Fruit fly (Drosophila melanogaster) whole organism, wandering third instar larva: Measurements from ENCODE around the gene Apt1.

Source experiments
- Abd-B ChIP-seq: fragments of >200 bp; optimal IDR thresholded peaks from 2 replicates; lab custom pipeline; 2017; ENCODE audit warnings: missing biosample characterization, missing genetic modification characterization
- CG32264 ChIP-seq: fragments of 200-800 bp; sonication (Bioruptor generic); optimal IDR thresholded peaks from 2 replicates; lab custom pipeline; 2016; ENCODE audit warnings: missing biosample characterization, missing genetic modification characterization
- CrebA ChIP-seq: fragments of 200-800 bp; sonication (Bioruptor generic); optimal IDR thresholded peaks from 2 replicates; lab custom pipeline; 2016; ENCODE audit warnings: missing biosample characterization, mild to moderate bottlenecking, missing genetic modification characterization, borderline replicate concordance
- Dfd ChIP-seq: fragments of >200 bp; optimal IDR thresholded peaks from 2 replicates; lab custom pipeline; 2017; ENCODE audit warnings: missing biosample characterization, missing genetic modification characterization
- GATAd ChIP-seq: sonication (Bioruptor generic); optimal IDR thresholded peaks from 2 replicates; lab custom pipeline; 2016; ENCODE audit warnings: missing biosample characterization, missing genetic modification characterization
- HLH106 ChIP-seq: fragments of 200-800 bp; optimal IDR thresholded peaks from 3 replicates; lab custom pipeline; 2019; ENCODE audit warnings: missing biosample characterization, mild to moderate bottlenecking, missing genetic modification characterization, moderate library complexity
- Hnf4 ChIP-seq: fragments of 200-800 bp; sonication (Bioruptor generic); optimal IDR thresholded peaks from 2 replicates; lab custom pipeline; 2016; ENCODE audit warnings: missing biosample characterization, mild to moderate bottlenecking, missing genetic modification characterization
- Hr78 ChIP-seq: fragments of >200 bp; optimal IDR thresholded peaks from 2 replicates; lab custom pipeline; 2017; ENCODE audit warnings: missing biosample characterization, missing genetic modification characterization
- Hr83 ChIP-seq: fragments of 200-300 bp; sonication (Bioruptor generic); optimal IDR thresholded peaks from 2 replicates; lab custom pipeline; 2016; ENCODE audit warnings: missing biosample characterization, mild to moderate bottlenecking, missing genetic modification characterization, moderate library complexity; ENCODE audit not compliant: poor library complexity, severe bottlenecking
- Jra ChIP-seq: sonication (Bioruptor generic); optimal IDR thresholded peaks from 2 replicates; lab custom pipeline; 2016; ENCODE audit warnings: missing biosample characterization, missing genetic modification characterization
- Mio ChIP-seq: sonication (Bioruptor generic); optimal IDR thresholded peaks from 2 replicates; lab custom pipeline; 2016; ENCODE audit warnings: missing biosample characterization, missing genetic modification characterization
- Myc ChIP-seq: fragments of >200 bp; optimal IDR thresholded peaks from 2 replicates; lab custom pipeline; 2017
- Rel ChIP-seq, 2 experiments: fragments of 200-800 bp; sonication (Bioruptor generic) in 1 of 2; optimal IDR thresholded peaks; 2 replicates in 1 of 2; 3 replicates in 1 of 2; lab custom pipeline; 2016 to 2019; ENCODE audit warnings: mild to moderate bottlenecking in 2 of 2, missing biosample characterization in 2 of 2, missing genetic modification characterization in 2 of 2, moderate library complexity in 1 of 2
- Sp1 ChIP-seq: fragments of 200-800 bp; sonication (Bioruptor generic); optimal IDR thresholded peaks from 3 replicates; lab custom pipeline; 2019; ENCODE audit warnings: missing biosample characterization, mild to moderate bottlenecking, missing genetic modification characterization, moderate library complexity
- br ChIP-seq: fragments of 200-800 bp; sonication (Bioruptor generic); optimal IDR thresholded peaks from 2 replicates; lab custom pipeline; 2016; ENCODE audit warnings: missing biosample characterization, missing genetic modification characterization
- brk ChIP-seq: fragments of 200-800 bp; sonication (Bioruptor generic); optimal IDR thresholded peaks from 2 replicates; lab custom pipeline; 2016; ENCODE audit warnings: missing biosample characterization, mild to moderate bottlenecking, missing genetic modification characterization
- dl ChIP-seq, 2 experiments: fragments of 175-275, 200-275 bp in 1 of 2; fragments of 200-275 bp in 1 of 2; sonication (Bioruptor generic); optimal IDR thresholded peaks; lab custom pipeline; 2018; ENCODE audit warnings: mild to moderate bottlenecking in 2 of 2, missing biosample characterization in 2 of 2, missing genetic modification characterization in 2 of 2, moderate library complexity in 2 of 2; ENCODE audit not compliant: partially characterized antibody in 2 of 2, insufficient read depth in 1 of 2
- dmrt93B ChIP-seq: fragments of 200-800 bp; sonication (Bioruptor generic); optimal IDR thresholded peaks from 2 replicates; lab custom pipeline; 2018; ENCODE audit warnings: missing biosample characterization, mild to moderate bottlenecking, missing genetic modification characterization
- dsf ChIP-seq: sonication (Bioruptor generic); optimal IDR thresholded peaks from 2 replicates; lab custom pipeline; 2016; ENCODE audit warnings: missing biosample characterization, missing genetic modification characterization, borderline replicate concordance
- ey ChIP-seq: fragments of 200-800 bp; sonication (Bioruptor generic); optimal IDR thresholded peaks from 2 replicates; lab custom pipeline; 2016; ENCODE audit warnings: missing biosample characterization, missing genetic modification characterization
- foxo ChIP-seq, 2 experiments: fragments of 200-800 bp; sonication (Bioruptor generic); optimal IDR thresholded peaks; 2 replicates in 1 of 2; 3 replicates in 1 of 2; lab custom pipeline; 2016 to 2017; ENCODE audit warnings: missing biosample characterization in 2 of 2, missing genetic modification characterization in 2 of 2
- fru ChIP-seq: fragments of 200-800 bp; sonication (Bioruptor generic); optimal IDR thresholded peaks from 3 replicates; lab custom pipeline; 2016; ENCODE audit warnings: missing biosample characterization, mild to moderate bottlenecking, missing genetic modification characterization
- h ChIP-seq: fragments of 200-800 bp; sonication (Bioruptor generic); optimal IDR thresholded peaks from 3 replicates; lab custom pipeline; 2016; ENCODE audit warnings: missing biosample characterization, mild to moderate bottlenecking, missing genetic modification characterization
- jim ChIP-seq: fragments of 175-275, 200-325 bp; sonication (Bioruptor generic); optimal IDR thresholded peaks from 2 replicates; lab custom pipeline; 2016; ENCODE audit warnings: missing biosample characterization, mild to moderate bottlenecking, missing genetic modification characterization
- lola ChIP-seq: fragments of >200 bp; optimal IDR thresholded peaks from 2 replicates; lab custom pipeline; 2017; ENCODE audit warnings: missing biosample characterization, missing genetic modification characterization
- pan ChIP-seq: fragments of >200 bp; optimal IDR thresholded peaks from 2 replicates; lab custom pipeline; 2017
- psq ChIP-seq: fragments of 200-800 bp; sonication (Bioruptor generic); optimal IDR thresholded peaks from 3 replicates; lab custom pipeline; 2017; ENCODE audit warnings: missing biosample characterization, mild to moderate bottlenecking, missing genetic modification characterization, moderate library complexity
- sage ChIP-seq: fragments of 200-800 bp; sonication (Bioruptor generic); optimal IDR thresholded peaks from 2 replicates; lab custom pipeline; 2016; ENCODE audit warnings: missing biosample characterization, mild to moderate bottlenecking, missing genetic modification characterization
- sv ChIP-seq: fragments of 200-800 bp; sonication (Bioruptor generic); optimal IDR thresholded peaks from 3 replicates; lab custom pipeline; 2016; ENCODE audit warnings: missing biosample characterization, missing genetic modification characterization
- tai ChIP-seq: sonication (Bioruptor generic); optimal IDR thresholded peaks from 2 replicates; lab custom pipeline; 2016; ENCODE audit warnings: missing biosample characterization, missing genetic modification characterization
- woc ChIP-seq: sonication (Bioruptor generic); optimal IDR thresholded peaks from 2 replicates; lab custom pipeline; 2016; ENCODE audit warnings: missing biosample characterization, mild to moderate bottlenecking, missing genetic modification characterization

Apt1 gene

dm6 chr3L:11624281-11624680 lies 3.6 kb upstream of the Apt1 start, which contains the start of gene Akr1B:
TSS of gene Akr1B (minus strand) at chr3L:11624381.
- TF ChIP-seq Abd-B (no peak), pan (no peak), CrebA (GFP tag; lab: Kevin White, UChicago) (no peak), psq (GFP tag; lab: Kevin White, UChicago) (no peak), dmrt93B (GFP tag; lab: Kevin White, UChicago) (no peak), sv (GFP tag; lab: Kevin White, UChicago) (no peak), woc (GFP tag; lab: Kevin White, UChicago) (no peak), brk (GFP tag; lab: Kevin White, UChicago) (no peak), GATAd (no peak)

dm6 chr3L:11625634-11626175 lies 2.1 kb upstream of the Apt1 start, which contains the start of gene CG6083:
TSS of gene CG6083 (minus strand) at chr3L:11626125.
- no peak for TF ChIP-seq Sp1
- TF ChIP-seq Abd-B: no peak
- no peak for TF ChIP-seq Myc (lab: Kevin White, UChicago)
- no peak for TF ChIP-seq sage (GFP tag; lab: Kevin White, UChicago)
- no peak for TF ChIP-seq ey (GFP tag; lab: Kevin White, UChicago)
- TF ChIP-seq woc (GFP tag; lab: Kevin White, UChicago): no peak
- no peak for TF ChIP-seq Rel (GFP tag; optimal IDR thresholded peaks at IDR 0.05; lab: Kevin White, UChicago)
- TF ChIP-seq Rel (tag; optimal IDR thresholded peaks at IDR 0.05; lab: Kevin White, UChicago): no peak
- TF ChIP-seq fru: no peak
- TF ChIP-seq CG32264 (GFP tag; lab: Kevin White, UChicago): no peak
- no peak for TF ChIP-seq lola (GFP tag; lab: Kevin White, UChicago)
- TF ChIP-seq dmrt93B (GFP tag; lab: Kevin White, UChicago): no peak
- TF ChIP-seq jim: no peak
- TF ChIP-seq HLH106 (tag; lab: Kevin White, UChicago): no peak
- TF ChIP-seq pan: no peak

- TF ChIP-seq tai (no peak), br (GFP tag; lab: Kevin White, UChicago) (no peak), Myc (lab: Kevin White, UChicago) (no peak), Mio (no peak), Hr83 (GFP tag; lab: Kevin White, UChicago) (no peak)
- TF ChIP-seq, all 38 proteins: peak for 0
These were observed 1.5 kb upstream of the Apt1 start, which contains the start of gene PCID2 for dm6 chr3L:11626229-11626826. TSS of gene PCID2 (plus strand) at chr3L:11626441.

dm6 chr3L:11630684-11631083 lies 2.8 kb downstream of the Apt1 start:
- TF ChIP-seq woc (GFP tag; lab: Kevin White, UChicago) (no peak), HLH106 (tag; lab: Kevin White, UChicago) (no peak), dl (GFP tag; optimal IDR thresholded peaks at IDR 0.05; lab: Kevin White, UChicago; ENCODE audit: insufficient read depth in 1 of 2, partially characterized antibody in 2 of 2) (no peak), pan (no peak), br (GFP tag; lab: Kevin White, UChicago) (no peak), Abd-B (no peak), Jra (peak; percentile 6), brk (GFP tag; lab: Kevin White, UChicago) (peak; percentile 1), Rel (GFP tag; optimal IDR thresholded peaks at IDR 0.05; lab: Kevin White, UChicago) (no peak), Rel (tag; optimal IDR thresholded peaks at IDR 0.05; lab: Kevin White, UChicago) (no peak), foxo (GFP tag; optimal IDR thresholded peaks at IDR 0.05; lab: Kevin White, UChicago) (peak in 1 of 2 experiments; percentile 4), dsf (GFP tag; lab: Kevin White, UChicago) (peak; percentile 1), sv (GFP tag; lab: Kevin White, UChicago) (no peak), CrebA (GFP tag; lab: Kevin White, UChicago) (no peak), sage (GFP tag; lab: Kevin White, UChicago) (no peak), Hr78 (GFP tag; lab: Kevin White, UChicago) (no peak), h (GFP tag; lab: Kevin White, UChicago) (no peak), Hr83 (GFP tag; lab: Kevin White, UChicago) (no peak), psq (GFP tag; lab: Kevin White, UChicago) (no peak), Hnf4 (peak; percentile 37), Mio (no peak), Dfd (GFP tag; lab: Kevin White, UChicago) (no peak), lola (GFP tag; lab: Kevin White, UChicago) (no peak), GATAd (no peak), tai (peak; percentile 40), ey (GFP tag; lab: Kevin White, UChicago) (no peak)
